Worm (Caenorhabditis elegans) whole organism, L1 larva: ENCODE data around the gene col-87.

Experiments used
- C34B4.2 ChIP-seq: sonication (generic microtip); optimal IDR thresholded peaks from 2 replicates; lab custom pipeline; 2017; ENCODE audit warnings: mild to moderate bottlenecking, missing genetic modification characterization, missing compliant biosample characterization
- alr-1 ChIP-seq: fragments of 200-800 bp; sonication (Bioruptor generic); optimal IDR thresholded peaks from 2 replicates; lab custom pipeline; 2018; ENCODE audit warnings: borderline replicate concordance, mild to moderate bottlenecking, missing genetic modification characterization, missing compliant biosample characterization
- aly-2 ChIP-seq: fragments of 150-350 bp; optimal IDR thresholded peaks from 2 replicates; lab custom pipeline; 2014; ENCODE audit warnings: missing biosample characterization, missing genetic modification characterization
- ama-1 ChIP-seq: fragments of 150-350 bp; optimal IDR thresholded peaks from 2 replicates; lab custom pipeline; 2014
- blmp-1 ChIP-seq: fragments of 150-350 bp; optimal IDR thresholded peaks from 2 replicates; lab custom pipeline; 2014; ENCODE audit warnings: missing biosample characterization, missing genetic modification characterization
- dpl-1 ChIP-seq, 3 experiments: fragments of 150-350 bp in 2 of 3; sonication (generic microtip) in 1 of 3; optimal IDR thresholded peaks; 2 replicates each; lab custom pipeline; 2014 to 2017; ENCODE audit warnings: missing biosample characterization in 3 of 3, missing genetic modification characterization in 3 of 3, missing genetic modification reagents in 3 of 3
- dsc-1 ChIP-seq: sonication (generic microtip); optimal IDR thresholded peaks from 2 replicates; lab custom pipeline; 2016; ENCODE audit warnings: mild to moderate bottlenecking, missing genetic modification characterization, missing compliant biosample characterization
- efl-1 ChIP-seq, 4 experiments: fragments of 150-350 bp; optimal IDR thresholded peaks in 3 of 4; peaks in 1 of 4; 1 replicate in 1 of 4; 2 replicates in 3 of 4; lab custom pipeline; 2014; ENCODE audit warnings: missing biosample characterization in 2 of 4, missing genetic modification characterization in 2 of 4, missing genetic modification reagents in 2 of 4
- efl-3 ChIP-seq: fragments of 200-800 bp; sonication (Bioruptor generic); optimal IDR thresholded peaks from 2 replicates; lab custom pipeline; 2018; ENCODE audit warnings: mild to moderate bottlenecking, missing genetic modification characterization, missing compliant biosample characterization
- elt-3 ChIP-seq, 6 experiments: fragments of 150-350 bp in 1 of 6; sonication (generic microtip); optimal IDR thresholded peaks; 2 replicates each; lab custom pipeline; 2017 to 2018; ENCODE audit warnings: missing biosample characterization in 6 of 6, missing genetic modification characterization in 6 of 6, inconsistent platforms in 1 of 6
- fkh-10 ChIP-seq: sonication (generic microtip); optimal IDR thresholded peaks from 2 replicates; lab custom pipeline; 2017; ENCODE audit warnings: missing biosample characterization, missing genetic modification reagents, missing genetic modification characterization
- fkh-8 ChIP-seq: sonication (generic microtip); optimal IDR thresholded peaks from 2 replicates; lab custom pipeline; 2016; ENCODE audit warnings: mild to moderate bottlenecking, missing genetic modification characterization, missing compliant biosample characterization
- fos-1 ChIP-seq: fragments of 150-350 bp; optimal IDR thresholded peaks from 2 replicates; lab custom pipeline; 2014; ENCODE audit warnings: missing biosample characterization, missing genetic modification characterization
- hpl-2 ChIP-seq: fragments of 150-350 bp; optimal IDR thresholded peaks from 2 replicates; lab custom pipeline; 2014; ENCODE audit warnings: missing biosample characterization, missing genetic modification reagents, missing genetic modification characterization
- irx-1 ChIP-seq: sonication (generic microtip); optimal IDR thresholded peaks from 2 replicates; lab custom pipeline; 2016; ENCODE audit warnings: missing genetic modification characterization, missing compliant biosample characterization
- isw-1 ChIP-seq: fragments of 200-800 bp; sonication (Bioruptor generic); IDR thresholded peaks from 2 replicates; pipeline ENCODE4 v1.3.6; 2022; ENCODE audit warnings: missing genetic modification characterization, missing compliant biosample characterization
- lin-13 ChIP-seq: fragments of 150-350 bp; optimal IDR thresholded peaks from 2 replicates; lab custom pipeline; 2014; ENCODE audit warnings: missing biosample characterization, missing genetic modification reagents, missing genetic modification characterization
- lin-14 ChIP-seq: fragments of 200-800 bp; sonication (Bioruptor generic); optimal IDR thresholded peaks from 2 replicates; lab custom pipeline; 2018; ENCODE audit warnings: mild to moderate bottlenecking, missing genetic modification characterization, moderate library complexity, missing compliant biosample characterization
- lin-35 ChIP-seq, 2 experiments: fragments of 150-350 bp; optimal IDR thresholded peaks; 2 replicates each; lab custom pipeline; 2014; ENCODE audit warnings: missing biosample characterization in 2 of 2, missing genetic modification characterization in 2 of 2, missing genetic modification reagents in 2 of 2
- lin-39 ChIP-seq: fragments of 150-350 bp; optimal IDR thresholded peaks from 2 replicates; lab custom pipeline; 2014; ENCODE audit warnings: missing biosample characterization, missing genetic modification reagents, missing genetic modification characterization
- lir-3 ChIP-seq: sonication (generic microtip); optimal IDR thresholded peaks from 2 replicates; lab custom pipeline; 2016; ENCODE audit warnings: mild to moderate bottlenecking, missing genetic modification characterization, moderate library complexity, missing compliant biosample characterization; ENCODE audit not compliant: poor library complexity
- lsy-2 ChIP-seq, 2 experiments: fragments of 150-350 bp; optimal IDR thresholded peaks; 2 replicates each; lab custom pipeline; 2014; ENCODE audit warnings: missing biosample characterization in 2 of 2, missing genetic modification characterization in 2 of 2
- mep-1 ChIP-seq: fragments of 150-350 bp; optimal IDR thresholded peaks from 2 replicates; lab custom pipeline; 2014; ENCODE audit warnings: missing biosample characterization, missing genetic modification characterization
- nhr-11 ChIP-seq: fragments of 150-350 bp; optimal IDR thresholded peaks from 2 replicates; lab custom pipeline; 2014; ENCODE audit warnings: missing biosample characterization, missing genetic modification characterization
- nhr-12 ChIP-seq: sonication (generic microtip); optimal IDR thresholded peaks from 2 replicates; lab custom pipeline; 2017; ENCODE audit warnings: missing biosample characterization, missing genetic modification characterization
- nhr-237 ChIP-seq: fragments of 150-350 bp; optimal IDR thresholded peaks from 2 replicates; lab custom pipeline; 2014; ENCODE audit warnings: missing biosample characterization, missing genetic modification characterization
- nhr-28 ChIP-seq: fragments of 150-350 bp; optimal IDR thresholded peaks from 2 replicates; lab custom pipeline; 2014; ENCODE audit warnings: missing biosample characterization, missing genetic modification characterization
- nhr-47 ChIP-seq: sonication (generic microtip); optimal IDR thresholded peaks from 2 replicates; lab custom pipeline; 2016; ENCODE audit warnings: mild to moderate bottlenecking, missing genetic modification characterization, moderate library complexity, missing compliant biosample characterization
- nhr-71 ChIP-seq: sonication (generic microtip); optimal IDR thresholded peaks from 2 replicates; lab custom pipeline; 2016; ENCODE audit warnings: mild to moderate bottlenecking, missing genetic modification characterization, moderate library complexity, missing compliant biosample characterization
- nhr-76 ChIP-seq: sonication (generic microtip); optimal IDR thresholded peaks from 2 replicates; lab custom pipeline; 2017; ENCODE audit warnings: missing biosample characterization, missing genetic modification characterization
- nhr-85 ChIP-seq: sonication (generic microtip); peaks from one replicate; lab custom pipeline; 2016; ENCODE audit warnings: missing genetic modification characterization, inconsistent platforms, missing compliant biosample characterization
- pag-3 ChIP-seq: sonication (generic microtip); optimal IDR thresholded peaks from 2 replicates; lab custom pipeline; 2017; ENCODE audit warnings: missing genetic modification characterization, mild to moderate bottlenecking, missing compliant biosample characterization, antibody characterized with exemption, borderline replicate concordance; ENCODE audit not compliant: insufficient read depth
- pqm-1 ChIP-seq: sonication (generic microtip); optimal IDR thresholded peaks from 3 replicates; lab custom pipeline; 2017; ENCODE audit warnings: missing biosample characterization, missing genetic modification characterization
- skn-1 ChIP-seq: fragments of 150-350 bp; optimal IDR thresholded peaks from 2 replicates; lab custom pipeline; 2014; ENCODE audit warnings: missing biosample characterization, missing genetic modification characterization
- snpc-4 ChIP-seq: fragments of 150-350 bp; optimal IDR thresholded peaks from 2 replicates; lab custom pipeline; 2014; ENCODE audit warnings: missing biosample characterization, missing genetic modification characterization
- sptf-1 ChIP-seq: fragments of 150-350 bp; optimal IDR thresholded peaks from 2 replicates; lab custom pipeline; 2014; ENCODE audit warnings: missing biosample characterization, missing genetic modification characterization
- swsn-7 ChIP-seq: sonication (generic microtip); optimal IDR thresholded peaks from 2 replicates; lab custom pipeline; 2016; ENCODE audit warnings: missing genetic modification characterization, missing compliant biosample characterization
- tbx-2 ChIP-seq: sonication (generic microtip); optimal IDR thresholded peaks from 2 replicates; lab custom pipeline; 2016; ENCODE audit warnings: missing genetic modification characterization, missing compliant biosample characterization
- unc-30 ChIP-seq: sonication (generic microtip); optimal IDR thresholded peaks from 2 replicates; lab custom pipeline; 2017; ENCODE audit warnings: missing biosample characterization, missing genetic modification characterization
- unc-62 ChIP-seq: fragments of 150-350 bp; optimal IDR thresholded peaks from 2 replicates; lab custom pipeline; 2014; ENCODE audit warnings: missing biosample characterization, missing genetic modification reagents, missing genetic modification characterization
- zag-1 ChIP-seq: fragments of 150-350 bp; optimal IDR thresholded peaks from 2 replicates; lab custom pipeline; 2014; ENCODE audit warnings: missing biosample characterization, missing genetic modification characterization
- zip-4 ChIP-seq: fragments of 200-800 bp; sonication (Bioruptor generic); optimal IDR thresholded peaks from 2 replicates; lab custom pipeline; 2018; ENCODE audit warnings: mild to moderate bottlenecking, missing genetic modification characterization, moderate library complexity, missing compliant biosample characterization
- ztf-4 ChIP-seq: fragments of 150-350 bp; optimal IDR thresholded peaks from 2 replicates; lab custom pipeline; 2014; ENCODE audit warnings: missing biosample characterization, missing genetic modification characterization

Gene col-87

ce11 chrII:14049097-14049496 is 45.4 kb downstream of the col-87 start (continued):
- TF ChIP-seq efl-1 (optimal IDR thresholded peaks at IDR 0.05; lab: Kevin White, UChicago) (peak; percentile 3 to 4), efl-1 (GFP tag; optimal IDR thresholded peaks at IDR 0.05 in 1 of 2; lab: Kevin White, UChicago) (no peak), lin-35 (GFP tag; optimal IDR thresholded peaks at IDR 0.05; lab: Kevin White, UChicago) (peak; percentile 3 to 49), mep-1 (tag; lab: Kevin White, UChicago) (peak; percentile 60), sptf-1 (tag; lab: Kevin White, UChicago) (no peak)

- TF ChIP-seq lin-14 (GFP tag; lab: Kevin White, UChicago) (peak; percentile 25), pqm-1 (tag; lab: Kevin White, UChicago) (no peak), blmp-1 (peak; percentile 65), nhr-237 (tag; lab: Kevin White, UChicago) (no peak), efl-1 (optimal IDR thresholded peaks at IDR 0.05; lab: Kevin White, UChicago) (no peak), efl-1 (GFP tag; optimal IDR thresholded peaks at IDR 0.05 in 1 of 2; lab: Kevin White, UChicago) (peak in 1 of 2 experiments; percentile 82)
- TF ChIP-seq, all 84 proteins: peak for 3
Measured at ce11 chrII:14046491-14046890, 48.0 kb downstream of the col-87 start.

ce11 chrII:14045934-14046470 is 48.5 kb downstream of the col-87 start:
- TF ChIP-seq mep-1 (tag; lab: Kevin White, UChicago) (no peak), nhr-237 (tag; lab: Kevin White, UChicago) (no peak), nhr-11 (tag; lab: Kevin White, UChicago) (no peak), fos-1 (tag; lab: Kevin White, UChicago) (no peak), efl-1 (optimal IDR thresholded peaks at IDR 0.05; lab: Kevin White, UChicago) (no peak), efl-1 (GFP tag; optimal IDR thresholded peaks at IDR 0.05 in 1 of 2; lab: Kevin White, UChicago) (peak in 1 of 2 experiments; percentile 63), lin-35 (GFP tag; optimal IDR thresholded peaks at IDR 0.05; lab: Kevin White, UChicago) (no peak), tbx-2 (tag; lab: Kevin White, UChicago) (no peak), lin-14 (GFP tag; lab: Kevin White, UChicago) (no peak)

ce11 chrII:14045235-14045634 is 49.3 kb downstream of the col-87 start:
- TF ChIP-seq efl-3 = no peak
- no peak for TF ChIP-seq isw-1 (GFP tag; lab: Robert Waterston, UW)
- no peak for TF ChIP-seq sptf-1 (tag; lab: Kevin White, UChicago)
- no peak for TF ChIP-seq unc-62 (GFP tag; lab: Kevin White, UChicago)
- no peak for TF ChIP-seq lin-13 (GFP tag; lab: Kevin White, UChicago)
- TF ChIP-seq dsc-1 (tag; lab: Kevin White, UChicago) = peak; percentile 27
- TF ChIP-seq pqm-1 (tag; lab: Kevin White, UChicago) = no peak
- TF ChIP-seq dpl-1 (GFP tag; optimal IDR thresholded peaks at IDR 0.05; lab: Kevin White, UChicago) = no peak
- TF ChIP-seq alr-1 = no peak
- peak; percentile 29 for TF ChIP-seq nhr-47
- TF ChIP-seq irx-1 = no peak
- no peak for TF ChIP-seq snpc-4
- TF ChIP-seq nhr-28 = no peak
- no peak for TF ChIP-seq hpl-2 (GFP tag; lab: Kevin White, UChicago)
- TF ChIP-seq zag-1 = no peak
- TF ChIP-seq C34B4.2 (tag; lab: Kevin White, UChicago) = no peak
- no peak for TF ChIP-seq swsn-7
- no peak for TF ChIP-seq lir-3
- TF ChIP-seq aly-2 (tag; lab: Kevin White, UChicago) = no peak
- no peak for TF ChIP-seq efl-1 (optimal IDR thresholded peaks at IDR 0.05; lab: Kevin White, UChicago)
- TF ChIP-seq efl-1 (GFP tag; optimal IDR thresholded peaks at IDR 0.05 in 1 of 2; lab: Kevin White, UChicago) = no peak
- no peak for TF ChIP-seq nhr-76 (tag; lab: Kevin White, UChicago)
- peak; percentile 47 for TF ChIP-seq lin-14 (GFP tag; lab: Kevin White, UChicago)
- TF ChIP-seq pag-3 (tag; lab: Kevin White, UChicago) = no peak
- TF ChIP-seq nhr-12 (tag; lab: Kevin White, UChicago) = no peak
- peak; percentile 47 for TF ChIP-seq nhr-71 (tag; lab: Kevin White, UChicago)
- TF ChIP-seq unc-30 (tag; lab: Kevin White, UChicago) = no peak
- TF ChIP-seq nhr-237 (tag; lab: Kevin White, UChicago) = no peak
- TF ChIP-seq nhr-85 = peak; percentile 74
- TF ChIP-seq mep-1 (tag; lab: Kevin White, UChicago) = no peak
- TF ChIP-seq elt-3 (tag; optimal IDR thresholded peaks at IDR 0.05; lab: Kevin White, UChicago) = no peak
- TF ChIP-seq blmp-1 = peak; percentile 51
- TF ChIP-seq ztf-4 = no peak
- peak; percentile 50 for TF ChIP-seq fkh-8 (tag; lab: Kevin White, UChicago)
- TF ChIP-seq skn-1 = no peak
- no peak for TF ChIP-seq lsy-2 (tag; optimal IDR thresholded peaks at IDR 0.05; lab: Kevin White, UChicago)
- TF ChIP-seq lin-39 (tag; lab: Kevin White, UChicago) = no peak
- no peak for TF ChIP-seq fkh-10 (GFP tag; lab: Kevin White, UChicago)
- no peak for TF ChIP-seq ama-1 (lab: Kevin White, UChicago)
- no peak for TF ChIP-seq zip-4 (GFP tag; lab: Kevin White, UChicago)
